Fruit fly (Drosophila melanogaster): Measurements from ENCODE around the gene RanGAP.

DNA sequence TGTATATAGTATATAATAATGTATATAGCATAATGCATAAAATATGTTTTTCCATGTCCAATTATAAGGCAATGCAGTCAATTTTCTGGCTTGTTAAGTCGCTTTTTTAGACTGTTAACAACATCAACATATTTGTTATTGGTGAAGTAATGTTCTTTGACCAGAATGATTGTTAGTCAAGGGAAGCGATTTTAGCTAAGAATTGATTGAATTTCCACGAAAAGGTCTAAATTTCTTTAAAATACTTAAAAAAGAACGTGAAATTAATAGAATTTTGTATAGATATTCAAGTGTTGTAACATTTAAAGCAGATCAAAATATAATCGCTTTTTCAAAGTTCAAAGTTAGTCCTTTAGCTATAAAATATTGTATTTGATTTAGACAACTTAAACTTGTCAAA is 21.6 kb downstream of the RanGAP start:
- TF ChIP-seq psq (GFP tag; optimal IDR thresholded peaks at IDR 0.05) (no peak), br (GFP tag; optimal IDR thresholded peaks at IDR 0.05) (no peak), Hr78 (GFP tag; optimal IDR thresholded peaks at IDR 0.05) (no peak), Vsx2 (GFP tag; optimal IDR thresholded peaks at IDR 0.05; ENCODE audit: partially characterized antibody) (no peak)
